Fruit fly (Drosophila melanogaster) whole organism, embryonic: ENCODE results near the gene Crg-1.

ENCODE experiments used
- Blimp-1 ChIP-seq: fragments of 200-800 bp; sonication (Bioruptor generic); optimal IDR thresholded peaks from 3 replicates; lab custom pipeline; 2018; ENCODE audit warnings: missing biosample characterization, missing genetic modification characterization, mild to moderate bottlenecking, moderate library complexity, missing genetic modification reagents
- CG10209 ChIP-seq: fragments of 200-800 bp; sonication (Bioruptor generic); optimal IDR thresholded peaks from 3 replicates; lab custom pipeline; 2017; ENCODE audit warnings: missing biosample characterization, mild to moderate bottlenecking, missing genetic modification characterization, missing genetic modification reagents
- CG10267 ChIP-seq: fragments of 200-800 bp; sonication (Bioruptor generic); optimal IDR thresholded peaks from 2 replicates; lab custom pipeline; 2018; ENCODE audit warnings: missing biosample characterization, mild to moderate bottlenecking, missing genetic modification characterization, moderate library complexity
- CG10274 ChIP-seq: fragments of 200-800 bp; sonication (Bioruptor generic); optimal IDR thresholded peaks from 3 replicates; lab custom pipeline; 2017; ENCODE audit warnings: missing biosample characterization, mild to moderate bottlenecking, missing genetic modification characterization
- CG11456 ChIP-seq: fragments of 200-800 bp; sonication (Bioruptor generic); IDR thresholded peaks from 3 replicates; pipeline ENCODE4 v1.3.6; 2022; ENCODE audit warnings: missing biosample characterization, missing genetic modification characterization
- CG12104 ChIP-seq: fragments of 200-800 bp; sonication (Bioruptor generic); optimal IDR thresholded peaks from 3 replicates; lab custom pipeline; 2016; ENCODE audit warnings: missing biosample characterization, missing genetic modification characterization
- CG12659 ChIP-seq: fragments of 200-800 bp; sonication (Bioruptor generic); optimal IDR thresholded peaks from 3 replicates; lab custom pipeline; 2017; ENCODE audit warnings: mild to moderate bottlenecking, missing biosample characterization, missing genetic modification reagents, missing genetic modification characterization
- CG13775 ChIP-seq: fragments of 200-800 bp; sonication (Bioruptor generic); optimal IDR thresholded peaks from 3 replicates; lab custom pipeline; 2017; ENCODE audit warnings: missing biosample characterization, mild to moderate bottlenecking, missing genetic modification characterization
- CG17385 ChIP-seq: fragments of 200-800 bp; sonication (Bioruptor generic); optimal IDR thresholded peaks from 3 replicates; lab custom pipeline; 2018; ENCODE audit warnings: missing biosample characterization, mild to moderate bottlenecking, missing genetic modification characterization
- CG17829 ChIP-seq: fragments of 200-800 bp; optimal IDR thresholded peaks from 2 replicates; lab custom pipeline; 2019; ENCODE audit warnings: missing biosample characterization, mild to moderate bottlenecking, missing genetic modification characterization, moderate library complexity
- CG2202 ChIP-seq: fragments of 200-800 bp; sonication (Bioruptor generic); optimal IDR thresholded peaks from 2 replicates; lab custom pipeline; 2018; ENCODE audit warnings: missing biosample characterization, mild to moderate bottlenecking, missing genetic modification characterization
- CG2712 ChIP-seq: fragments of 200-800 bp; optimal IDR thresholded peaks from 3 replicates; lab custom pipeline; 2019; ENCODE audit warnings: missing biosample characterization, mild to moderate bottlenecking, missing genetic modification characterization, moderate library complexity
- CG2889 ChIP-seq: fragments of 200-800 bp; sonication (Bioruptor generic); IDR thresholded peaks from 3 replicates; pipeline ENCODE4 v1.3.6; 2022; ENCODE audit warnings: missing biosample characterization, missing genetic modification characterization
- CG33213 ChIP-seq: fragments of 200-800 bp; sonication (Bioruptor generic); optimal IDR thresholded peaks from 3 replicates; lab custom pipeline; 2016; ENCODE audit warnings: missing biosample characterization, missing genetic modification characterization
- CG34422 ChIP-seq: fragments of 200-800 bp; sonication (Bioruptor generic); IDR thresholded peaks from 3 replicates; pipeline ENCODE4 v1.3.6; 2022; ENCODE audit warnings: missing biosample characterization, missing genetic modification characterization
- CG4404 ChIP-seq: fragments of 200-800 bp; sonication (Bioruptor generic); IDR thresholded peaks from 2 replicates; pipeline ENCODE4 v1.3.6; 2022; ENCODE audit warnings: missing biosample characterization, missing genetic modification characterization
- CG7745 ChIP-seq: fragments of 200-800 bp; sonication (Bioruptor generic); optimal IDR thresholded peaks from 2 replicates; lab custom pipeline; 2018; ENCODE audit warnings: missing biosample characterization, mild to moderate bottlenecking, missing genetic modification characterization, moderate library complexity
- CG7839 ChIP-seq: fragments of 200-800 bp; sonication (Bioruptor generic); optimal IDR thresholded peaks from 3 replicates; lab custom pipeline; 2018; ENCODE audit warnings: missing biosample characterization, mild to moderate bottlenecking, missing genetic modification characterization, moderate library complexity
- CG8388 ChIP-seq: fragments of 200-800 bp; sonication (Bioruptor generic); optimal IDR thresholded peaks from 2 replicates; lab custom pipeline; 2019; ENCODE audit warnings: missing biosample characterization, mild to moderate bottlenecking, missing genetic modification characterization, moderate library complexity
- CG9609 ChIP-seq: fragments of 200-800 bp; sonication (Bioruptor generic); optimal IDR thresholded peaks from 3 replicates; lab custom pipeline; 2016; ENCODE audit warnings: missing biosample characterization, missing genetic modification characterization
- Chrac-16 ChIP-seq: fragments of 200-800 bp; sonication (Bioruptor generic); optimal IDR thresholded peaks from 3 replicates; lab custom pipeline; 2016; ENCODE audit warnings: missing biosample characterization, missing genetic modification characterization
- Ets65A ChIP-seq: fragments of 200-800 bp; sonication (Bioruptor generic); peaks from one replicate; lab custom pipeline; 2016; ENCODE audit warnings: missing biosample characterization, missing genetic modification characterization
- H15 ChIP-seq: fragments of 200-800 bp; sonication (Bioruptor generic); IDR thresholded peaks from 3 replicates; pipeline ENCODE4 v1.3.6; 2022; ENCODE audit warnings: missing biosample characterization, missing genetic modification characterization
- Hr78 ChIP-seq, 2 experiments: fragments of 200-800 bp in 1 of 2; fragments of >200 bp in 1 of 2; sonication (Bioruptor generic) in 1 of 2; optimal IDR thresholded peaks; 2 replicates each; lab custom pipeline; 2017 to 2019; ENCODE audit warnings: missing biosample characterization in 2 of 2, missing genetic modification characterization in 2 of 2, mild to moderate bottlenecking in 1 of 2, moderate library complexity in 1 of 2
- Hsf ChIP-seq: fragments of 200-800 bp; sonication (Bioruptor generic); optimal IDR thresholded peaks from 3 replicates; lab custom pipeline; 2016; ENCODE audit warnings: missing biosample characterization, missing genetic modification characterization
- Mrtf ChIP-seq: fragments of 200-800 bp; sonication (Bioruptor generic); IDR thresholded peaks from 3 replicates; pipeline ENCODE4 v1.3.6; 2022; ENCODE audit warnings: missing biosample characterization, missing genetic modification characterization
- Rfx ChIP-seq: fragments of 200-800 bp; sonication (Bioruptor generic); IDR thresholded peaks from 2 replicates; pipeline ENCODE4 v1.3.6; 2022; ENCODE audit warnings: missing biosample characterization, missing genetic modification characterization
- Sox100B ChIP-seq: fragments of 200-800 bp; sonication (Bioruptor generic); optimal IDR thresholded peaks from 3 replicates; lab custom pipeline; 2018; ENCODE audit warnings: missing biosample characterization, mild to moderate bottlenecking, missing genetic modification characterization
- ara ChIP-seq: fragments of 200-800 bp; sonication (Bioruptor generic); IDR thresholded peaks from 2 replicates; pipeline ENCODE4 v1.3.6; 2022; ENCODE audit warnings: missing biosample characterization, missing genetic modification characterization
- dpn ChIP-seq, 2 experiments: fragments of 200-800 bp; sonication (Bioruptor generic); optimal IDR thresholded peaks; 3 replicates each; lab custom pipeline; 2016; ENCODE audit warnings: missing biosample characterization in 2 of 2, missing genetic modification characterization in 2 of 2
- fd96Cb ChIP-seq: fragments of 200-800 bp; sonication (Bioruptor generic); optimal IDR thresholded peaks from 2 replicates; lab custom pipeline; 2018; ENCODE audit warnings: missing biosample characterization, mild to moderate bottlenecking, missing genetic modification characterization, moderate library complexity
- gt ChIP-seq: fragments of 200-800 bp; sonication (Bioruptor generic); IDR thresholded peaks from 2 replicates; pipeline ENCODE4 v1.3.6; 2022; ENCODE audit warnings: missing biosample characterization, missing genetic modification characterization
- ind ChIP-seq: fragments of 200-800 bp; sonication (Bioruptor generic); optimal IDR thresholded peaks from 3 replicates; lab custom pipeline; 2016; ENCODE audit warnings: missing biosample characterization, missing genetic modification characterization
- kay ChIP-seq: fragments of 200-800 bp; sonication (Bioruptor generic); optimal IDR thresholded peaks from 2 replicates; lab custom pipeline; 2016; ENCODE audit warnings: missing biosample characterization, missing genetic modification characterization
- klu ChIP-seq: fragments of 200-800 bp; sonication (Bioruptor generic); IDR thresholded peaks from 2 replicates; pipeline ENCODE4 v1.3.6; 2022; ENCODE audit warnings: missing biosample characterization, missing genetic modification characterization
- lab ChIP-seq: fragments of 200-800 bp; sonication (Bioruptor generic); optimal IDR thresholded peaks from 3 replicates; lab custom pipeline; 2017; ENCODE audit warnings: missing biosample characterization, missing genetic modification characterization, mild to moderate bottlenecking, moderate library complexity, missing genetic modification reagents
- oc ChIP-seq: fragments of 200-800 bp; sonication (Bioruptor generic); optimal IDR thresholded peaks from 2 replicates; lab custom pipeline; 2018; ENCODE audit warnings: missing biosample characterization, mild to moderate bottlenecking, missing genetic modification characterization, moderate library complexity
- org-1 ChIP-seq: fragments of 200-800 bp; sonication (Bioruptor generic); optimal IDR thresholded peaks from 2 replicates; lab custom pipeline; 2017; ENCODE audit warnings: missing biosample characterization, missing genetic modification characterization
- phol ChIP-seq: fragments of 200-800 bp; sonication (Bioruptor generic); optimal IDR thresholded peaks from 3 replicates; lab custom pipeline; 2018; ENCODE audit warnings: missing biosample characterization, mild to moderate bottlenecking, missing genetic modification characterization, moderate library complexity
- pnt ChIP-seq: fragments of 200-800 bp; sonication (Bioruptor generic); optimal IDR thresholded peaks from 3 replicates; lab custom pipeline; 2016; ENCODE audit warnings: missing biosample characterization, missing genetic modification characterization
- pum ChIP-seq: fragments of 200-800 bp; sonication (Bioruptor generic); optimal IDR thresholded peaks from 2 replicates; lab custom pipeline; 2016; ENCODE audit warnings: missing biosample characterization, missing genetic modification characterization
- sc ChIP-seq, 3 experiments: fragments of >200 bp in 2 of 3; fragments of 200-800 bp in 1 of 3; sonication (Bioruptor generic) in 1 of 3; optimal IDR thresholded peaks; 2 replicates in 2 of 3; 3 replicates in 1 of 3; lab custom pipeline; 2017; ENCODE audit warnings: mild to moderate bottlenecking in 1 of 3, missing biosample characterization in 1 of 3, missing genetic modification characterization in 1 of 3, missing genetic modification reagents in 1 of 3
- sens-2 ChIP-seq: fragments of 200-800 bp; sonication (Bioruptor generic); IDR thresholded peaks from 2 replicates; pipeline ENCODE4 v1.3.6; 2022; ENCODE audit warnings: missing biosample characterization, missing genetic modification characterization
- sim ChIP-seq: fragments of 200-800 bp; sonication (Bioruptor generic); IDR thresholded peaks from 2 replicates; pipeline ENCODE4 v1.3.6; 2022; ENCODE audit warnings: missing biosample characterization, missing genetic modification characterization
- slbo ChIP-seq: fragments of 200-800 bp; sonication (Bioruptor generic); IDR thresholded peaks from 2 replicates; pipeline ENCODE4 v1.3.6; 2022; ENCODE audit warnings: missing biosample characterization, missing genetic modification characterization
- sna ChIP-seq: fragments of 200-800 bp; sonication (Bioruptor generic); IDR thresholded peaks from 2 replicates; pipeline ENCODE4 v1.3.6; 2022; ENCODE audit warnings: missing biosample characterization, missing genetic modification characterization; ENCODE audit not compliant: partially characterized antibody
- so ChIP-seq: fragments of 200-800 bp; sonication (Bioruptor generic); IDR thresholded peaks from 3 replicates; pipeline ENCODE4 v1.3.6; 2022; ENCODE audit warnings: missing biosample characterization, missing genetic modification characterization
- ssp ChIP-seq: fragments of 200-800 bp; sonication (Bioruptor generic); IDR thresholded peaks from 2 replicates; pipeline ENCODE4 v1.3.6; 2022; ENCODE audit warnings: missing biosample characterization, missing genetic modification characterization
- tgo ChIP-seq: fragments of 200-800 bp; sonication (Bioruptor generic); IDR thresholded peaks from 3 replicates; pipeline ENCODE4 v1.3.6; 2022; ENCODE audit warnings: missing biosample characterization, missing genetic modification characterization
- vvl ChIP-seq: fragments of 200-800 bp; sonication (Bioruptor generic); IDR thresholded peaks from 2 replicates; pipeline ENCODE4 v1.3.6; 2022; ENCODE audit warnings: missing biosample characterization, missing genetic modification characterization
- yki ChIP-seq: fragments of >200 bp; optimal IDR thresholded peaks from 3 replicates; lab custom pipeline; 2018

Crg-1 gene

dm6 chrX:3768202-3768601 lies 24.8 kb upstream of the Crg-1 start (continued):
- TF ChIP-seq CG17385 (peak; percentile 8), sna (no peak), CG2712 (tag; lab: Kevin White, UChicago) (peak; percentile 44), CG12104 (no peak), Mrtf (GFP tag; lab: Robert Waterston, UW) (0 out of 3 replicates have a peak, but pooled peaks have one; percentile 32), yki (lab: Kevin White, UChicago) (no peak), ara (peak; percentile 31; the same call in 1 of the 2 replicates), CG2889 (GFP tag; lab: Robert Waterston, UW) (no peak), org-1 (peak; percentile 4), CG4404 (GFP tag; lab: Robert Waterston, UW) (no peak), Blimp-1 (GFP tag; lab: Kevin White, UChicago) (peak; percentile 57), Ets65A (peak; percentile 60), CG8388 (GFP tag; lab: Kevin White, UChicago) (peak; percentile 37), CG7745 (tag; lab: Kevin White, UChicago) (no peak), CG2202 (tag; lab: Kevin White, UChicago) (no peak), CG33213 (GFP tag; lab: Kevin White, UChicago) (no peak), Rfx (GFP tag; lab: Robert Waterston, UW) (0 out of 2 replicates have a peak, but pooled peaks have one; percentile 11), so (GFP tag; lab: Robert Waterston, UW) (no peak), kay (GFP tag; lab: Kevin White, UChicago) (no peak), sens-2 (GFP tag; lab: Robert Waterston, UW) (no peak), CG34422 (GFP tag; lab: Robert Waterston, UW) (no peak), lab (GFP tag; lab: Kevin White, UChicago) (peak; percentile 47), tgo (GFP tag; lab: Robert Waterston, UW) (peak; percentile 28; the same call in 1 of the 3 replicates), CG10267 (tag; lab: Kevin White, UChicago) (peak; percentile 18), fd96Cb (tag; lab: Kevin White, UChicago) (peak; percentile 25), Hr78 (GFP tag; optimal IDR thresholded peaks at IDR 0.05; lab: Kevin White, UChicago) (no peak), Hsf (no peak), CG12659 (peak; percentile 1), ind (GFP tag; lab: Kevin White, UChicago) (peak; percentile 18), pnt (GFP tag; lab: Kevin White, UChicago) (no peak), dpn (GFP tag; optimal IDR thresholded peaks at IDR 0.05; lab: Kevin White, UChicago) (peak in 1 of 2 experiments; percentile 10), pum (GFP tag; lab: Kevin White, UChicago) (no peak), H15 (GFP tag; lab: Robert Waterston, UW) (peak; percentile 23; the same call in 1 of the 3 replicates), oc (tag; lab: Kevin White, UChicago) (no peak), CG7839 (tag; lab: Kevin White, UChicago) (peak; percentile 42), CG10274 (GFP tag; lab: Kevin White, UChicago) (no peak), ssp (GFP tag; lab: Robert Waterston, UW) (0 out of 2 replicates have a peak, but pooled peaks have one; percentile 14), sim (GFP tag; lab: Robert Waterston, UW) (no peak), CG9609 (GFP tag; lab: Kevin White, UChicago) (no peak), vvl (GFP tag; lab: Robert Waterston, UW) (no peak), gt (GFP tag; lab: Robert Waterston, UW) (no peak), CG10209 (GFP tag; lab: Kevin White, UChicago) (peak; percentile 29), CG13775 (peak; percentile 10), klu (GFP tag; lab: Robert Waterston, UW) (no peak), slbo (GFP tag; lab: Robert Waterston, UW) (peak; percentile 33; the same call in 1 of the 2 replicates), CG17829 (tag; lab: Kevin White, UChicago) (peak; percentile 26), Sox100B (GFP tag; lab: Kevin White, UChicago) (peak; percentile 16), CG11456 (GFP tag; lab: Robert Waterston, UW) (no peak), Chrac-16 (GFP tag; lab: Kevin White, UChicago) (peak; percentile 16), phol (tag; lab: Kevin White, UChicago) (peak; percentile 67), sc (optimal IDR thresholded peaks at IDR 0.05; lab: Kevin White, UChicago) (no peak), sc (GFP tag; optimal IDR thresholded peaks at IDR 0.05; lab: Kevin White, UChicago) (peak; percentile 14)
